Worm (Caenorhabditis elegans) whole organism, late embryonic: Measurements from ENCODE around the gene srp-2.

Experiments
- C08G9.2 ChIP-seq: sonication (generic microtip); optimal IDR thresholded peaks from 2 replicates; lab custom pipeline; 2016; ENCODE audit warnings: mild to moderate bottlenecking, missing genetic modification characterization, moderate library complexity, missing compliant biosample characterization
- F13H6.1 ChIP-seq: sonication (generic microtip); optimal IDR thresholded peaks from 2 replicates; lab custom pipeline; 2016; ENCODE audit warnings: missing genetic modification characterization, missing compliant biosample characterization
- ahr-1 ChIP-seq: sonication (generic microtip); optimal IDR thresholded peaks from 2 replicates; lab custom pipeline; 2016; ENCODE audit warnings: missing genetic modification characterization, missing compliant biosample characterization
- ama-1 ChIP-seq: fragments of 150-350 bp; optimal IDR thresholded peaks from 2 replicates; lab custom pipeline; 2014
- ceh-14 ChIP-seq: sonication (generic microtip); optimal IDR thresholded peaks from 2 replicates; lab custom pipeline; 2016; ENCODE audit warnings: missing genotype, missing genetic modification characterization, missing compliant biosample characterization
- ceh-19 ChIP-seq: fragments of 200-800 bp; sonication (Bioruptor generic); optimal IDR thresholded peaks from 2 replicates; lab custom pipeline; 2018; ENCODE audit warnings: mild to moderate bottlenecking, missing genetic modification characterization, missing compliant biosample characterization
- ceh-22 ChIP-seq: sonication (generic microtip); optimal IDR thresholded peaks from 2 replicates; lab custom pipeline; 2017; ENCODE audit warnings: missing biosample characterization, missing genetic modification characterization
- ceh-30 ChIP-seq: fragments of 150-350 bp; optimal IDR thresholded peaks from 2 replicates; lab custom pipeline; 2014; ENCODE audit warnings: missing biosample characterization, missing genetic modification characterization
- ceh-48 ChIP-seq: sonication (generic microtip); optimal IDR thresholded peaks from 2 replicates; lab custom pipeline; 2016; ENCODE audit warnings: missing genetic modification characterization, inconsistent platforms, missing compliant biosample characterization
- ceh-6 ChIP-seq: fragments of 200-800 bp; sonication (Bioruptor generic); optimal IDR thresholded peaks from 2 replicates; lab custom pipeline; 2018; ENCODE audit warnings: mild to moderate bottlenecking, missing genetic modification characterization, missing compliant biosample characterization
- ceh-9 ChIP-seq: sonication (generic microtip); optimal IDR thresholded peaks from 2 replicates; lab custom pipeline; 2016; ENCODE audit warnings: mild to moderate bottlenecking, missing genetic modification characterization, inconsistent platforms, missing compliant biosample characterization
- dve-1 ChIP-seq: sonication (generic microtip); optimal IDR thresholded peaks from 2 replicates; lab custom pipeline; 2017; ENCODE audit warnings: antibody characterized with exemption, mild to moderate bottlenecking, missing genetic modification characterization, missing compliant biosample characterization
- elt-2 ChIP-seq: sonication (generic microtip); optimal IDR thresholded peaks from 2 replicates; lab custom pipeline; 2016; ENCODE audit warnings: missing genetic modification reagents, missing genetic modification characterization, missing compliant biosample characterization
- elt-4 ChIP-seq: sonication (generic microtip); optimal IDR thresholded peaks from 2 replicates; lab custom pipeline; 2016; ENCODE audit warnings: missing genetic modification characterization, missing compliant biosample characterization
- fkh-6 ChIP-seq: sonication (generic microtip); optimal IDR thresholded peaks from 2 replicates; lab custom pipeline; 2016; ENCODE audit warnings: missing genetic modification characterization, missing compliant biosample characterization
- gmeb-2 ChIP-seq: sonication (generic microtip); optimal IDR thresholded peaks from 2 replicates; lab custom pipeline; 2016; ENCODE audit warnings: missing genetic modification characterization, inconsistent platforms, missing compliant biosample characterization
- hlh-13 ChIP-seq: fragments of 200-800 bp; sonication (Bioruptor generic); optimal IDR thresholded peaks from 2 replicates; lab custom pipeline; 2018; ENCODE audit warnings: mild to moderate bottlenecking, missing genetic modification characterization, missing compliant biosample characterization
- hlh-15 ChIP-seq: sonication (generic microtip); optimal IDR thresholded peaks from 2 replicates; lab custom pipeline; 2016; ENCODE audit warnings: missing genetic modification characterization, missing compliant biosample characterization
- hlh-30 ChIP-seq: sonication (generic microtip); optimal IDR thresholded peaks from 2 replicates; lab custom pipeline; 2017; ENCODE audit warnings: antibody characterized with exemption, missing genetic modification characterization, missing compliant biosample characterization; ENCODE audit not compliant: insufficient read depth
- lim-6 ChIP-seq: sonication (generic microtip); optimal IDR thresholded peaks from 2 replicates; lab custom pipeline; 2016; ENCODE audit warnings: missing genetic modification characterization, missing compliant biosample characterization
- madf-2 ChIP-seq: sonication (generic microtip); optimal IDR thresholded peaks from 2 replicates; lab custom pipeline; 2017; ENCODE audit warnings: missing genetic modification characterization, missing compliant biosample characterization
- mec-3 ChIP-seq: sonication (generic microtip); optimal IDR thresholded peaks from 2 replicates; lab custom pipeline; 2016; ENCODE audit warnings: borderline replicate concordance, missing genetic modification characterization, missing compliant biosample characterization
- nhr-11 ChIP-seq: fragments of 150-350 bp; optimal IDR thresholded peaks from 2 replicates; lab custom pipeline; 2014; ENCODE audit warnings: missing biosample characterization, missing genetic modification characterization
- npax-4 ChIP-seq: sonication (generic microtip); optimal IDR thresholded peaks from 2 replicates; lab custom pipeline; 2016; ENCODE audit warnings: missing genetic modification characterization, missing compliant biosample characterization
- pag-3 ChIP-seq: sonication (generic microtip); optimal IDR thresholded peaks from 2 replicates; lab custom pipeline; 2016; ENCODE audit warnings: missing compliant biosample characterization, missing genetic modification characterization, borderline replicate concordance
- pat-9 ChIP-seq: fragments of 200-800 bp; sonication (Bioruptor generic); optimal IDR thresholded peaks from 2 replicates; lab custom pipeline; 2018; ENCODE audit warnings: mild to moderate bottlenecking, missing genetic modification characterization, moderate library complexity, missing compliant biosample characterization
- pros-1 ChIP-seq: fragments of 150-350 bp; optimal IDR thresholded peaks from 2 replicates; lab custom pipeline; 2014; ENCODE audit warnings: missing biosample characterization, missing genetic modification reagents, missing genetic modification characterization
- sdc-2 ChIP-seq: sonication (generic microtip); optimal IDR thresholded peaks from 2 replicates; lab custom pipeline; 2016; ENCODE audit warnings: missing genotype, missing genetic modification characterization, missing compliant biosample characterization
- sox-2 ChIP-seq: fragments of 200-800 bp; sonication (Bioruptor generic); IDR thresholded peaks from 2 replicates; pipeline ENCODE4 v1.3.6; 2022; ENCODE audit warnings: missing genetic modification reagents, missing genetic modification characterization, missing compliant biosample characterization
- sox-4 ChIP-seq: sonication (generic microtip); optimal IDR thresholded peaks from 2 replicates; lab custom pipeline; 2017; ENCODE audit warnings: mild to moderate bottlenecking, missing genetic modification characterization, inconsistent platforms, missing compliant biosample characterization
- syd-9 ChIP-seq: sonication (generic microtip); optimal IDR thresholded peaks from 2 replicates; lab custom pipeline; 2016; ENCODE audit warnings: mild to moderate bottlenecking, missing genetic modification characterization, moderate library complexity, missing compliant biosample characterization
- tbx-7 ChIP-seq: sonication (generic microtip); optimal IDR thresholded peaks from 2 replicates; lab custom pipeline; 2016; ENCODE audit warnings: missing genotype, missing genetic modification characterization, missing compliant biosample characterization
- ttx-3 ChIP-seq: sonication (generic microtip); optimal IDR thresholded peaks from 2 replicates; lab custom pipeline; 2016; ENCODE audit warnings: missing genetic modification reagents, missing genetic modification characterization, missing compliant biosample characterization
- unc-42 ChIP-seq: sonication (generic microtip); optimal IDR thresholded peaks from 2 replicates; lab custom pipeline; 2016; ENCODE audit warnings: missing genotype, missing genetic modification characterization, missing compliant biosample characterization
- zip-5 ChIP-seq: sonication (generic microtip); optimal IDR thresholded peaks from 2 replicates; lab custom pipeline; 2016; ENCODE audit warnings: missing genetic modification characterization, missing compliant biosample characterization
- ztf-16 ChIP-seq: sonication (generic microtip); optimal IDR thresholded peaks from 2 replicates; lab custom pipeline; 2017; ENCODE audit warnings: missing genetic modification characterization, missing compliant biosample characterization

srp-2 gene

ce11 chrV:801555-802060 is 39.2 kb downstream of the srp-2 start:
- no peak for TF ChIP-seq fkh-6 (tag; lab: Kevin White, UChicago)
- TF ChIP-seq ceh-30 (tag; lab: Kevin White, UChicago), result no peak
- TF ChIP-seq ahr-1 (tag; lab: Kevin White, UChicago), result no peak
- TF ChIP-seq npax-4 (tag; lab: Kevin White, UChicago), result no peak
- no peak for TF ChIP-seq ceh-9 (tag; lab: Kevin White, UChicago)
- TF ChIP-seq sox-2 (GFP tag; lab: Robert Waterston, UW), result no peak
- no peak for TF ChIP-seq sdc-2 (tag; lab: Kevin White, UChicago)
- TF ChIP-seq zip-5 (tag; lab: Kevin White, UChicago), result no peak
- TF ChIP-seq hlh-13 (GFP tag; lab: Kevin White, UChicago), result no peak
- no peak for TF ChIP-seq C08G9.2 (tag; lab: Kevin White, UChicago)
- TF ChIP-seq pros-1 (tag; lab: Kevin White, UChicago), result no peak

ce11 chrV:802726-803125 is 40.3 kb downstream of the srp-2 start:
- no peak for TF ChIP-seq hlh-13 (GFP tag; lab: Kevin White, UChicago)
- no peak for TF ChIP-seq gmeb-2 (tag; lab: Kevin White, UChicago)
- TF ChIP-seq madf-2 (tag; lab: Kevin White, UChicago), result no peak
- no peak for TF ChIP-seq zip-5 (tag; lab: Kevin White, UChicago)
- TF ChIP-seq pag-3 (tag; lab: Kevin White, UChicago), result no peak
- TF ChIP-seq sdc-2 (tag; lab: Kevin White, UChicago), result no peak
- TF ChIP-seq lim-6, result no peak
- TF ChIP-seq tbx-7 (tag; lab: Kevin White, UChicago), result no peak
- TF ChIP-seq syd-9 (tag; lab: Kevin White, UChicago), result no peak
- no peak for TF ChIP-seq F13H6.1 (tag; lab: Kevin White, UChicago)
- TF ChIP-seq ama-1, result no peak
- TF ChIP-seq nhr-11 (tag; lab: Kevin White, UChicago), result no peak
- no peak for TF ChIP-seq ztf-16 (tag; lab: Kevin White, UChicago)
- TF ChIP-seq ceh-14 (tag; lab: Kevin White, UChicago), result no peak
- TF ChIP-seq elt-2 (tag; lab: Kevin White, UChicago), result no peak
- TF ChIP-seq ceh-19 (GFP tag; lab: Kevin White, UChicago), result no peak
- no peak for TF ChIP-seq ceh-6 (GFP tag; lab: Kevin White, UChicago)
- no peak for TF ChIP-seq elt-4 (tag; lab: Kevin White, UChicago)
- TF ChIP-seq hlh-30 (tag; lab: Kevin White, UChicago), result no peak
- TF ChIP-seq hlh-15 (tag; lab: Kevin White, UChicago), result no peak

- TF ChIP-seq pat-9 (no peak), sox-4 (no peak), sdc-2 (tag; lab: Kevin White, UChicago) (no peak)
Observed at ce11 chrV:803472-803871, 41.0 kb downstream of the srp-2 start.

ce11 chrV:804485-804884 is 42.0 kb downstream of the srp-2 start, which contains the start of gene nhr-270:
nhr-270 (minus strand) TSS chrV:804741.
- no peak for TF ChIP-seq ttx-3 (tag; lab: Kevin White, UChicago)
- TF ChIP-seq hlh-15 (tag; lab: Kevin White, UChicago), result no peak
- TF ChIP-seq ceh-22, result no peak
- no peak for TF ChIP-seq gmeb-2 (tag; lab: Kevin White, UChicago)
- no peak for TF ChIP-seq mec-3 (tag; lab: Kevin White, UChicago)

ce11 chrV:808260-808659 is 45.8 kb downstream of the srp-2 start:
- TF ChIP-seq ceh-48 (tag; lab: Kevin White, UChicago) (no peak), mec-3 (tag; lab: Kevin White, UChicago) (no peak), pros-1 (tag; lab: Kevin White, UChicago) (no peak), ceh-14 (tag; lab: Kevin White, UChicago) (no peak), pag-3 (tag; lab: Kevin White, UChicago) (no peak), dve-1 (tag; lab: Kevin White, UChicago) (no peak), hlh-15 (tag; lab: Kevin White, UChicago) (no peak), unc-42 (tag; lab: Kevin White, UChicago) (no peak)
